Worm (Caenorhabditis elegans) whole organism, L4/young adult: Measurements from ENCODE around the gene mpst-7.

Source experiments
- W03F9.2 ChIP-seq: fragments of 150-350 bp; optimal IDR thresholded peaks from 2 replicates; lab custom pipeline; 2014; ENCODE audit warnings: missing biosample characterization, missing genetic modification characterization
- dao-5 ChIP-seq: sonication (generic microtip); optimal IDR thresholded peaks from 2 replicates; lab custom pipeline; 2016; ENCODE audit warnings: missing genotype, missing genetic modification characterization, moderate library complexity, missing compliant biosample characterization
- him-1 ChIP-seq: sonication (generic microtip); optimal IDR thresholded peaks from 2 replicates; lab custom pipeline; 2016; ENCODE audit warnings: missing genotype, missing genetic modification reagents, missing genetic modification characterization, missing compliant biosample characterization

DNA sequence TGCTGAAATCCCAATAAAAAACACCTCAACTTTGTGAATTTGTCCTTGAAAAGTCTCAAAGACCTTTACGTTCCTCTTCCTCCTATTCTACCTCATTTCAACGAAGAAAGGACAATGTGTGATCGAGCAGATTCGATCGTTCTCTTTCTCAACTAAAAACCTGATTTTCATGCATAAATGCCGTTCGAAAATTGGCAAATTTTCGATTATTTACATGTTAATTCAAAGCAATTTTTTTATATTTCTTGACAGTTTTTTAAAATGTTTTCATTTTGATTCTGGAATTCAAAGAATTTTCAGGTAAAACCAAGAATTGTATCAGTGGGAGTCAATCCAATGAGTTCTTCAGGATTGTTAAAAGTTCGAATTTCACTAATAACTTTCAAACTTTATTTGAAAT, 7.6 kb upstream of the mpst-7 start, which contains the start of gene lin-46:
- TF ChIP-seq him-1 (tag; lab: Kevin White, UChicago): no peak
- TF ChIP-seq dao-5 (tag; lab: Kevin White, UChicago): no peak
- TF ChIP-seq W03F9.2: no peak
